Fruit fly (Drosophila melanogaster) whole organism, embryonic: Measurements from ENCODE around the gene CG15336.
A peak's percentile ranks its signal among the peaks of the same experiment; 100 is the strongest.

ENCODE experiments used
- Ada2b ChIP-seq: fragments of 200-800 bp; sonication (Bioruptor generic); IDR thresholded peaks from 2 replicates; pipeline ENCODE4 v1.3.6; 2022; ENCODE audit warnings: missing biosample characterization, missing genetic modification characterization
- CG10366 ChIP-seq: fragments of 200-800 bp; sonication (Bioruptor generic); IDR thresholded peaks from 2 replicates; pipeline ENCODE4 v1.3.6; 2022; ENCODE audit warnings: missing biosample characterization, missing genetic modification characterization
- CG11085 ChIP-seq: fragments of 200-800 bp; sonication (Bioruptor generic); IDR thresholded peaks from 2 replicates; pipeline ENCODE4 v1.3.6; 2022; ENCODE audit warnings: missing biosample characterization, missing genetic modification characterization
- CG12236 ChIP-seq: fragments of 200-800 bp; sonication (Bioruptor generic); optimal IDR thresholded peaks from 2 replicates; lab custom pipeline; 2016; ENCODE audit warnings: missing biosample characterization, missing genetic modification characterization
- CG13123 ChIP-seq: fragments of 200-800 bp; sonication (Bioruptor generic); optimal IDR thresholded peaks from 2 replicates; lab custom pipeline; 2016; ENCODE audit warnings: missing biosample characterization, missing genetic modification characterization
- CG14710 ChIP-seq: fragments of 200-800 bp; sonication (Bioruptor generic); optimal IDR thresholded peaks from 3 replicates; lab custom pipeline; 2019; ENCODE audit warnings: missing biosample characterization, mild to moderate bottlenecking, missing genetic modification characterization, moderate library complexity
- CG15514 ChIP-seq: fragments of 200-800 bp; sonication (Bioruptor generic); optimal IDR thresholded peaks from 3 replicates; lab custom pipeline; 2017; ENCODE audit warnings: missing biosample characterization, missing genetic modification characterization, mild to moderate bottlenecking, moderate library complexity, missing genetic modification reagents
- CG18011 ChIP-seq: fragments of 200-800 bp; sonication (Bioruptor generic); optimal IDR thresholded peaks from 2 replicates; lab custom pipeline; 2017; ENCODE audit warnings: missing biosample characterization, missing genetic modification characterization, mild to moderate bottlenecking, moderate library complexity, missing genotype
- CG18476 ChIP-seq: fragments of 200-800 bp; sonication (Bioruptor generic); optimal IDR thresholded peaks from 2 replicates; lab custom pipeline; 2016; ENCODE audit warnings: missing biosample characterization, mild to moderate bottlenecking, missing genetic modification characterization
- CG18764 ChIP-seq: fragments of 200-800 bp; sonication (Bioruptor generic); optimal IDR thresholded peaks from 3 replicates; lab custom pipeline; 2016; ENCODE audit warnings: missing biosample characterization, missing genetic modification characterization
- CG2120 ChIP-seq: fragments of 200-800 bp; sonication (Bioruptor generic); optimal IDR thresholded peaks from 3 replicates; lab custom pipeline; 2016; ENCODE audit warnings: missing biosample characterization, missing genetic modification characterization
- CG32767 ChIP-seq: fragments of 200-800 bp; sonication (Bioruptor generic); IDR thresholded peaks from 2 replicates; pipeline ENCODE4 v1.3.6; 2022; ENCODE audit warnings: missing biosample characterization, missing genetic modification characterization
- CG34224 ChIP-seq: fragments of 200-800 bp; sonication (Bioruptor generic); IDR thresholded peaks from 3 replicates; pipeline ENCODE4 v1.3.6; 2022; ENCODE audit warnings: missing biosample characterization, missing genetic modification characterization; ENCODE audit not compliant: partially characterized antibody
- CG3726 ChIP-seq: fragments of 200-800 bp; sonication (Bioruptor generic); IDR thresholded peaks from 3 replicates; pipeline ENCODE4, ENCODE4 v1.3.6; 2022; ENCODE audit warnings: missing biosample characterization, missing genetic modification characterization
- CG3995 ChIP-seq: fragments of 200-800 bp; sonication (Bioruptor generic); optimal IDR thresholded peaks from 3 replicates; lab custom pipeline; 2016; ENCODE audit warnings: missing biosample characterization, missing genetic modification characterization
- CG4282 ChIP-seq: fragments of 200-800 bp; sonication (Bioruptor generic); optimal IDR thresholded peaks from 2 replicates; lab custom pipeline; 2016; ENCODE audit warnings: missing biosample characterization, missing genetic modification characterization
- CG4617 ChIP-seq: fragments of 200-800 bp; sonication (Bioruptor generic); optimal IDR thresholded peaks from 3 replicates; lab custom pipeline; 2016; ENCODE audit warnings: missing biosample characterization, missing genetic modification characterization, borderline replicate concordance
- CG6254 ChIP-seq: fragments of 200-800 bp; sonication (Bioruptor generic); optimal IDR thresholded peaks from 3 replicates; lab custom pipeline; 2017; ENCODE audit warnings: mild to moderate bottlenecking, missing biosample characterization, missing genetic modification reagents, missing genetic modification characterization
- CG6791 ChIP-seq: fragments of 200-800 bp; sonication (Bioruptor generic); IDR thresholded peaks from 3 replicates; pipeline ENCODE4 v1.3.6; 2022; ENCODE audit warnings: missing biosample characterization, missing genetic modification characterization; ENCODE audit not compliant: partially characterized antibody
- CG7839 ChIP-seq: fragments of 200-800 bp; sonication (Bioruptor generic); optimal IDR thresholded peaks from 3 replicates; lab custom pipeline; 2018; ENCODE audit warnings: missing biosample characterization, mild to moderate bottlenecking, missing genetic modification characterization, moderate library complexity
- CG8290 ChIP-seq, 3 experiments: fragments of 200-800 bp; sonication (Bioruptor generic); optimal IDR thresholded peaks; 2 replicates each; lab custom pipeline; 2016 to 2019; ENCODE audit warnings: missing biosample characterization in 3 of 3, missing genetic modification characterization in 3 of 3, mild to moderate bottlenecking in 2 of 3, moderate library complexity in 1 of 3
- CG9215 ChIP-seq: fragments of 200-800 bp; sonication (Bioruptor generic); IDR thresholded peaks from 2 replicates; pipeline ENCODE4 v1.3.6; 2022; ENCODE audit warnings: missing biosample characterization, missing genetic modification characterization
- CG9437 ChIP-seq: fragments of 200-800 bp; sonication (Bioruptor generic); optimal IDR thresholded peaks from 2 replicates; lab custom pipeline; 2018; ENCODE audit warnings: missing biosample characterization, mild to moderate bottlenecking, missing genetic modification characterization
- H2.0 ChIP-seq: fragments of 200-800 bp; sonication (Bioruptor generic); IDR thresholded peaks from 2 replicates; pipeline ENCODE4 v1.3.6; 2022; ENCODE audit warnings: missing biosample characterization, missing genetic modification characterization
- Oaz ChIP-seq: fragments of 200-800 bp; sonication (Bioruptor generic); IDR thresholded peaks from 2 replicates; pipeline ENCODE4 v1.3.6; 2022; ENCODE audit warnings: missing biosample characterization, missing genetic modification characterization
- Oli ChIP-seq: fragments of 200-800 bp; sonication (Bioruptor generic); optimal IDR thresholded peaks from 2 replicates; lab custom pipeline; 2018; ENCODE audit warnings: missing biosample characterization, mild to moderate bottlenecking, missing genetic modification characterization, moderate library complexity
- Optix ChIP-seq: fragments of 200-800 bp; sonication (Bioruptor generic); IDR thresholded peaks from 3 replicates; pipeline ENCODE4 v1.3.6; 2022; ENCODE audit warnings: missing biosample characterization, missing genetic modification characterization
- Ravus ChIP-seq: fragments of 200-800 bp; sonication (Bioruptor generic); IDR thresholded peaks from 2 replicates; pipeline ENCODE4 v1.3.6; 2022; ENCODE audit warnings: missing biosample characterization, missing genetic modification characterization
- Rfx ChIP-seq: fragments of 200-800 bp; sonication (Bioruptor generic); IDR thresholded peaks from 2 replicates; pipeline ENCODE4 v1.3.6; 2022; ENCODE audit warnings: missing biosample characterization, missing genetic modification characterization
- Stat92E ChIP-seq, 3 experiments: fragments of >200 bp in 2 of 3; fragments of 200-800 bp in 1 of 3; sonication (Bioruptor generic) in 1 of 3; optimal IDR thresholded peaks; 2 replicates each; lab custom pipeline; 2017 to 2019; ENCODE audit warnings: missing biosample characterization in 3 of 3, missing genetic modification characterization in 3 of 3, mild to moderate bottlenecking in 1 of 3, moderate library complexity in 1 of 3
- Taf1 ChIP-seq: fragments of 200-800 bp; sonication (Bioruptor generic); IDR thresholded peaks from 2 replicates; pipeline ENCODE4 v1.3.6; 2022; ENCODE audit warnings: missing biosample characterization, missing genetic modification characterization
- ara ChIP-seq: fragments of 200-800 bp; sonication (Bioruptor generic); IDR thresholded peaks from 2 replicates; pipeline ENCODE4 v1.3.6; 2022; ENCODE audit warnings: missing biosample characterization, missing genetic modification characterization
- br ChIP-seq: fragments of >200 bp; optimal IDR thresholded peaks from 2 replicates; lab custom pipeline; 2017
- dmrt11E ChIP-seq: fragments of 200-800 bp; sonication (Bioruptor generic); optimal IDR thresholded peaks from 3 replicates; lab custom pipeline; 2018; ENCODE audit warnings: missing biosample characterization, mild to moderate bottlenecking, missing genetic modification characterization, moderate library complexity
- exex ChIP-seq: fragments of 200-800 bp; sonication (Bioruptor generic); optimal IDR thresholded peaks from 4 replicates; lab custom pipeline; 2018; ENCODE audit warnings: missing biosample characterization, mild to moderate bottlenecking, missing genetic modification characterization, moderate library complexity
- gem ChIP-seq: fragments of 200-800 bp; sonication (Bioruptor generic); optimal IDR thresholded peaks from 2 replicates; lab custom pipeline; 2019; ENCODE audit warnings: missing biosample characterization, mild to moderate bottlenecking, missing genetic modification characterization, moderate library complexity
- gt ChIP-seq: fragments of 200-800 bp; sonication (Bioruptor generic); IDR thresholded peaks from 2 replicates; pipeline ENCODE4 v1.3.6; 2022; ENCODE audit warnings: missing biosample characterization, missing genetic modification characterization
- hkb ChIP-seq, 2 experiments: fragments of 200-800 bp in 1 of 2; fragments of >200 bp in 1 of 2; sonication (Bioruptor generic) in 1 of 2; IDR thresholded peaks in 1 of 2; optimal IDR thresholded peaks in 1 of 2; 2 replicates each; pipeline versions ENCODE4 v1.3.6 to Lab custom; 2017 to 2022; ENCODE audit warnings: missing biosample characterization in 1 of 2, missing genetic modification characterization in 1 of 2
- ind ChIP-seq: fragments of 200-800 bp; sonication (Bioruptor generic); optimal IDR thresholded peaks from 3 replicates; lab custom pipeline; 2016; ENCODE audit warnings: missing biosample characterization, missing genetic modification characterization
- kah ChIP-seq: fragments of 200-800 bp; sonication (Bioruptor generic); optimal IDR thresholded peaks from 2 replicates; lab custom pipeline; 2018; ENCODE audit warnings: missing biosample characterization, mild to moderate bottlenecking, missing genetic modification characterization
- kay ChIP-seq: fragments of 200-800 bp; sonication (Bioruptor generic); optimal IDR thresholded peaks from 2 replicates; lab custom pipeline; 2016; ENCODE audit warnings: missing biosample characterization, missing genetic modification characterization
- kni ChIP-seq: fragments of 200-800 bp; sonication (Bioruptor generic); optimal IDR thresholded peaks from 3 replicates; lab custom pipeline; 2017; ENCODE audit warnings: mild to moderate bottlenecking, missing biosample characterization, missing genetic modification reagents, missing genetic modification characterization
- lilli ChIP-seq: fragments of 200-800 bp; sonication (Bioruptor generic); optimal IDR thresholded peaks from 3 replicates; lab custom pipeline; 2016; ENCODE audit warnings: missing biosample characterization, missing genetic modification characterization
- lov ChIP-seq, 2 experiments: fragments of 200-800 bp in 1 of 2; fragments of >200 bp in 1 of 2; sonication (Bioruptor generic) in 1 of 2; IDR thresholded peaks in 1 of 2; optimal IDR thresholded peaks in 1 of 2; 2 replicates in 1 of 2; 3 replicates in 1 of 2; pipeline versions ENCODE4 v1.3.6 to Lab custom; 2017 to 2022; ENCODE audit warnings: missing biosample characterization in 1 of 2, missing genetic modification characterization in 1 of 2
- pb ChIP-seq: fragments of 200-800 bp; sonication (Bioruptor generic); optimal IDR thresholded peaks from 3 replicates; lab custom pipeline; 2016; ENCODE audit warnings: missing biosample characterization, missing genetic modification characterization
- sens-2 ChIP-seq: fragments of 200-800 bp; sonication (Bioruptor generic); IDR thresholded peaks from 2 replicates; pipeline ENCODE4 v1.3.6; 2022; ENCODE audit warnings: missing biosample characterization, missing genetic modification characterization
- sna ChIP-seq: fragments of 200-800 bp; sonication (Bioruptor generic); IDR thresholded peaks from 2 replicates; pipeline ENCODE4 v1.3.6; 2022; ENCODE audit warnings: missing biosample characterization, missing genetic modification characterization; ENCODE audit not compliant: partially characterized antibody
- sug ChIP-seq: fragments of 200-800 bp; optimal IDR thresholded peaks from 2 replicates; lab custom pipeline; 2019; ENCODE audit warnings: missing biosample characterization, mild to moderate bottlenecking, missing genetic modification characterization, moderate library complexity
- vvl ChIP-seq: fragments of 200-800 bp; sonication (Bioruptor generic); IDR thresholded peaks from 2 replicates; pipeline ENCODE4 v1.3.6; 2022; ENCODE audit warnings: missing biosample characterization, missing genetic modification characterization

The CG15336 gene

dm6 chrX:8143537-8143936 lies 4.2 kb upstream of the CG15336 start, which contains the start of gene CG17982 (continued):
- no peak for TF ChIP-seq CG6791
- peak; percentile 90 for TF ChIP-seq CG7839 (tag; lab: Kevin White, UChicago)
- TF ChIP-seq sens-2 = no peak
- TF ChIP-seq gem (tag; lab: Kevin White, UChicago) = peak; percentile 92
- TF ChIP-seq Oli (tag; lab: Kevin White, UChicago) = peak; percentile 73
- TF ChIP-seq Oaz (GFP tag; lab: Robert Waterston, UW) = peak; percentile 53; the same call in 1 of the 2 replicates
- no peak for TF ChIP-seq exex (tag; lab: Kevin White, UChicago)
- peak; percentile 52; the same call in 1 of the 3 replicates for TF ChIP-seq CG34224
- peak; percentile 47; the same call in 1 of the 2 replicates for TF ChIP-seq Ravus (GFP tag; lab: Robert Waterston, UW)
- peak; percentile 79 for TF ChIP-seq H2.0 (GFP tag; lab: Robert Waterston, UW)
- peak; percentile 84 for TF ChIP-seq ind (GFP tag; lab: Kevin White, UChicago)
- TF ChIP-seq Taf1 = peak; percentile 57
- TF ChIP-seq CG4282 (GFP tag; lab: Kevin White, UChicago) = peak; percentile 69
- no peak for TF ChIP-seq Stat92E (GFP tag; optimal IDR thresholded peaks at IDR 0.05; lab: Kevin White, UChicago)
- peak; percentile 68 for TF ChIP-seq CG18476 (GFP tag; lab: Kevin White, UChicago)
- TF ChIP-seq CG13123 (GFP tag; lab: Kevin White, UChicago) = peak; percentile 77
- no peak for TF ChIP-seq br (lab: Kevin White, UChicago)
- peak; percentile 45 for TF ChIP-seq CG6254
- TF ChIP-seq lilli (GFP tag; lab: Kevin White, UChicago) = peak; percentile 93
- TF ChIP-seq pb (GFP tag; lab: Kevin White, UChicago) = peak; percentile 62
- TF ChIP-seq CG11085 (GFP tag; lab: Robert Waterston, UW) = peak; percentile 64
- TF ChIP-seq CG3726 (GFP tag; lab: Robert Waterston, UW) = peak; percentile 68; the same call in 1 of the 3 replicates
- peak; percentile 81 for TF ChIP-seq kay (GFP tag; lab: Kevin White, UChicago)
- peak; percentile 80 for TF ChIP-seq CG32767
- peak; percentile 64 for TF ChIP-seq kah (GFP tag; lab: Kevin White, UChicago)
- peak; percentile 75 for TF ChIP-seq kni (GFP tag; lab: Kevin White, UChicago)
- TF ChIP-seq CG9215 = peak; percentile 57
- TF ChIP-seq lov (optimal IDR thresholded peaks at IDR 0.05; lab: Kevin White, UChicago) = no peak
- TF ChIP-seq lov (GFP tag; IDR thresholded peaks at IDR 0.05; lab: Robert Waterston, UW) = peak; percentile 76; the same call in 1 of the 3 replicates
- no peak for TF ChIP-seq hkb (optimal IDR thresholded peaks at IDR 0.05; lab: Kevin White, UChicago)
- TF ChIP-seq hkb (GFP tag; IDR thresholded peaks at IDR 0.05; lab: Robert Waterston, UW) = peak; percentile 88
- peak; percentile 93 for TF ChIP-seq CG15514 (GFP tag; lab: Kevin White, UChicago)
- TF ChIP-seq CG18011 = peak; percentile 73
- TF ChIP-seq Optix (GFP tag; lab: Robert Waterston, UW) = peak; percentile 69; the same call in 2 of the 3 replicates
- peak; percentile 61 for TF ChIP-seq CG4617 (GFP tag; lab: Kevin White, UChicago)
- peak; percentile 83 for TF ChIP-seq CG14710 (tag; lab: Kevin White, UChicago)
- TF ChIP-seq gt (GFP tag; lab: Robert Waterston, UW) = no peak
- peak; percentile 87 for TF ChIP-seq vvl (GFP tag; lab: Robert Waterston, UW)
- TF ChIP-seq ara = peak; percentile 70
- peak; percentile 50 for TF ChIP-seq CG3995 (GFP tag; lab: Kevin White, UChicago)
- TF ChIP-seq dmrt11E = peak; percentile 80
- TF ChIP-seq Rfx = peak; percentile 87
- peak; percentile 76 for TF ChIP-seq CG10366 (GFP tag; lab: Robert Waterston, UW)
- TF ChIP-seq sna (GFP tag; lab: Robert Waterston, UW) = no peak
- TF ChIP-seq CG9437 (GFP tag; lab: Kevin White, UChicago) = peak; percentile 67
- peak; percentile 53 for TF ChIP-seq CG12236 (GFP tag; lab: Kevin White, UChicago)
- TF ChIP-seq CG18764 (GFP tag; lab: Kevin White, UChicago) = peak; percentile 65
- peak; percentile 98 for TF ChIP-seq CG2120 (GFP tag; lab: Kevin White, UChicago)
- TF ChIP-seq Ada2b (GFP tag; lab: Robert Waterston, UW) = peak; percentile 74
- TF ChIP-seq sug (tag; lab: Kevin White, UChicago) = peak; percentile 87
- peak; percentile 65 for TF ChIP-seq CG8290 (GFP tag; optimal IDR thresholded peaks at IDR 0.05; lab: Kevin White, UChicago)
- peak; percentile 41 to 82 for TF ChIP-seq CG8290 (tag; optimal IDR thresholded peaks at IDR 0.05; lab: Kevin White, UChicago)
